Fruit fly (Drosophila melanogaster) whole organism, embryonic: ENCODE data around the gene CG10353.

Source experiments
- Ada2b ChIP-seq: fragments of 200-800 bp; sonication (Bioruptor generic); IDR thresholded peaks from 2 replicates; pipeline ENCODE4 v1.3.6; 2022; ENCODE audit warnings: missing biosample characterization, missing genetic modification characterization
- BtbVII ChIP-seq: fragments of 200-800 bp; sonication (Bioruptor generic); optimal IDR thresholded peaks from 3 replicates; lab custom pipeline; 2017; ENCODE audit warnings: missing biosample characterization, mild to moderate bottlenecking, missing genetic modification characterization
- CG1024 ChIP-seq: fragments of 200-800 bp; sonication (Bioruptor generic); IDR thresholded peaks from 2 replicates; pipeline ENCODE4 v1.3.6; 2022; ENCODE audit warnings: missing biosample characterization, missing genetic modification characterization
- CG1233 ChIP-seq: fragments of 200-800 bp; sonication (Bioruptor generic); optimal IDR thresholded peaks from 4 replicates; lab custom pipeline; 2018; ENCODE audit warnings: missing biosample characterization, mild to moderate bottlenecking, missing genetic modification characterization
- CG12942 ChIP-seq: fragments of 200-800 bp; sonication (Bioruptor generic); optimal IDR thresholded peaks from 3 replicates; lab custom pipeline; 2016; ENCODE audit warnings: missing biosample characterization, missing genetic modification characterization
- CG14667 ChIP-seq: fragments of 200-800 bp; sonication (Bioruptor generic); IDR thresholded peaks from 2 replicates; pipeline ENCODE4 v1.3.6; 2022; ENCODE audit warnings: missing biosample characterization, missing genetic modification characterization
- CG15011 ChIP-seq: fragments of 200-800 bp; sonication (Bioruptor generic); optimal IDR thresholded peaks from 3 replicates; lab custom pipeline; 2018; ENCODE audit warnings: missing biosample characterization, mild to moderate bottlenecking, missing genetic modification characterization
- CG1792 ChIP-seq: fragments of 200-800 bp; sonication (Bioruptor generic); optimal IDR thresholded peaks from 2 replicates; lab custom pipeline; 2016; ENCODE audit warnings: missing biosample characterization, missing genetic modification characterization
- CG2678 ChIP-seq: fragments of 200-800 bp; sonication (Bioruptor generic); optimal IDR thresholded peaks from 3 replicates; lab custom pipeline; 2019; ENCODE audit warnings: missing biosample characterization, mild to moderate bottlenecking, missing genetic modification characterization, moderate library complexity
- CG31365 ChIP-seq: fragments of 200-800 bp; sonication (Bioruptor generic); optimal IDR thresholded peaks from 2 replicates; lab custom pipeline; 2018; ENCODE audit warnings: missing biosample characterization, mild to moderate bottlenecking, missing genetic modification characterization
- CG32532 ChIP-seq: fragments of 200-800 bp; sonication (Bioruptor generic); IDR thresholded peaks from 2 replicates; pipeline ENCODE4 v1.3.6; 2022; ENCODE audit warnings: missing biosample characterization, missing genetic modification characterization
- CG4730 ChIP-seq: fragments of 200-800 bp; sonication (Bioruptor generic); IDR thresholded peaks from 2 replicates; pipeline ENCODE4 v1.3.6; 2022; ENCODE audit warnings: missing biosample characterization, missing genetic modification characterization
- CG6813 ChIP-seq: fragments of 200-800 bp; sonication (Bioruptor generic); optimal IDR thresholded peaks from 2 replicates; lab custom pipeline; 2017; ENCODE audit warnings: missing biosample characterization, missing genetic modification characterization, mild to moderate bottlenecking, moderate library complexity, missing genetic modification reagents
- CG7928 ChIP-seq: fragments of 200-800 bp; sonication (Bioruptor generic); optimal IDR thresholded peaks from 2 replicates; lab custom pipeline; 2017; ENCODE audit warnings: missing biosample characterization, mild to moderate bottlenecking, missing genetic modification characterization
- CG8290 ChIP-seq, 3 experiments: fragments of 200-800 bp; sonication (Bioruptor generic); optimal IDR thresholded peaks; 2 replicates each; lab custom pipeline; 2016 to 2019; ENCODE audit warnings: missing biosample characterization in 3 of 3, missing genetic modification characterization in 3 of 3, mild to moderate bottlenecking in 2 of 3, moderate library complexity in 1 of 3
- CG8478 ChIP-seq: fragments of >200 bp; optimal IDR thresholded peaks from 2 replicates; lab custom pipeline; 2018
- D19B ChIP-seq: fragments of 200-800 bp; sonication (Bioruptor generic); optimal IDR thresholded peaks from 2 replicates; lab custom pipeline; 2017; ENCODE audit warnings: missing biosample characterization, mild to moderate bottlenecking, missing genetic modification characterization
- Dip3 ChIP-seq: fragments of 200-800 bp; sonication (Bioruptor generic); optimal IDR thresholded peaks from 3 replicates; lab custom pipeline; 2016; ENCODE audit warnings: missing biosample characterization, missing genetic modification characterization
- H2.0 ChIP-seq: fragments of 200-800 bp; sonication (Bioruptor generic); IDR thresholded peaks from 2 replicates; pipeline ENCODE4 v1.3.6; 2022; ENCODE audit warnings: missing biosample characterization, missing genetic modification characterization
- Med ChIP-seq: fragments of 200-800 bp; sonication (Bioruptor generic); peaks from one replicate; lab custom pipeline; 2016; ENCODE audit warnings: missing biosample characterization, missing genetic modification characterization, mild to moderate bottlenecking, inconsistent platforms, moderate library complexity
- Myb ChIP-seq: fragments of 200-800 bp; sonication (Bioruptor generic); optimal IDR thresholded peaks from 2 replicates; lab custom pipeline; 2016; ENCODE audit warnings: missing biosample characterization, missing genetic modification characterization
- Oaz ChIP-seq: fragments of 200-800 bp; sonication (Bioruptor generic); IDR thresholded peaks from 2 replicates; pipeline ENCODE4 v1.3.6; 2022; ENCODE audit warnings: missing biosample characterization, missing genetic modification characterization
- Oli ChIP-seq: fragments of 200-800 bp; sonication (Bioruptor generic); optimal IDR thresholded peaks from 2 replicates; lab custom pipeline; 2018; ENCODE audit warnings: missing biosample characterization, mild to moderate bottlenecking, missing genetic modification characterization, moderate library complexity
- Ssrp ChIP-seq: fragments of 200-800 bp; sonication (Bioruptor generic); optimal IDR thresholded peaks from 2 replicates; lab custom pipeline; 2018; ENCODE audit warnings: missing biosample characterization, mild to moderate bottlenecking, missing genetic modification characterization, moderate library complexity
- Taf1 ChIP-seq: fragments of 200-800 bp; sonication (Bioruptor generic); IDR thresholded peaks from 2 replicates; pipeline ENCODE4 v1.3.6; 2022; ENCODE audit warnings: missing biosample characterization, missing genetic modification characterization
- Trl ChIP-seq, 3 experiments: fragments of >200 bp in 2 of 3; fragments of 200-800 bp in 1 of 3; sonication (Bioruptor generic) in 1 of 3; optimal IDR thresholded peaks; 2 replicates in 1 of 3; 3 replicates in 2 of 3; lab custom pipeline; 2016 to 2017; ENCODE audit warnings: missing biosample characterization in 1 of 3, missing genetic modification characterization in 1 of 3
- Xbp1 ChIP-seq: fragments of 200-800 bp; sonication (Bioruptor generic); optimal IDR thresholded peaks from 3 replicates; lab custom pipeline; 2016; ENCODE audit warnings: missing biosample characterization, mild to moderate bottlenecking, missing genetic modification characterization
- YL-1 ChIP-seq: fragments of 200-800 bp; sonication (Bioruptor generic); optimal IDR thresholded peaks from 3 replicates; lab custom pipeline; 2017; ENCODE audit warnings: missing biosample characterization, mild to moderate bottlenecking, missing genetic modification characterization
- ash1 ChIP-seq: fragments of 200-800 bp; sonication (Bioruptor generic); optimal IDR thresholded peaks from 2 replicates; lab custom pipeline; 2018; ENCODE audit warnings: missing biosample characterization, mild to moderate bottlenecking, missing genetic modification characterization
- crc ChIP-seq: fragments of 200-800 bp; sonication (Bioruptor generic); optimal IDR thresholded peaks from 2 replicates; lab custom pipeline; 2016; ENCODE audit warnings: missing biosample characterization, missing genetic modification characterization
- crp ChIP-seq, 2 experiments: fragments of 200-800 bp; sonication (Bioruptor generic); optimal IDR thresholded peaks; 2 replicates in 1 of 2; 3 replicates in 1 of 2; lab custom pipeline; 2017; ENCODE audit warnings: missing biosample characterization in 2 of 2, missing genetic modification characterization in 2 of 2, mild to moderate bottlenecking in 1 of 2, moderate library complexity in 1 of 2
- eve ChIP-seq, 2 experiments: fragments of >200 bp; optimal IDR thresholded peaks; 2 replicates each; lab custom pipeline; 2017; ENCODE audit warnings: missing biosample characterization in 2 of 2, missing genetic modification characterization in 2 of 2
- grn ChIP-seq: fragments of 200-800 bp; sonication (Bioruptor generic); optimal IDR thresholded peaks from 3 replicates; lab custom pipeline; 2017; ENCODE audit warnings: missing biosample characterization, missing genetic modification characterization
- inv ChIP-seq: fragments of 200-800 bp; sonication (Bioruptor generic); IDR thresholded peaks from 2 replicates; pipeline ENCODE4 v1.3.6; 2022; ENCODE audit warnings: missing biosample characterization, missing genetic modification characterization; ENCODE audit not compliant: partially characterized antibody
- jumu ChIP-seq: fragments of 200-800 bp; sonication (Bioruptor generic); optimal IDR thresholded peaks from 3 replicates; lab custom pipeline; 2016; ENCODE audit warnings: missing biosample characterization, missing genetic modification characterization
- kah ChIP-seq: fragments of 200-800 bp; sonication (Bioruptor generic); optimal IDR thresholded peaks from 2 replicates; lab custom pipeline; 2018; ENCODE audit warnings: missing biosample characterization, mild to moderate bottlenecking, missing genetic modification characterization
- ken ChIP-seq: fragments of 200-800 bp; sonication (Bioruptor generic); IDR thresholded peaks from 3 replicates; pipeline ENCODE4 v1.3.6; 2022; ENCODE audit warnings: missing biosample characterization, missing genetic modification characterization
- lilli ChIP-seq: fragments of 200-800 bp; sonication (Bioruptor generic); optimal IDR thresholded peaks from 3 replicates; lab custom pipeline; 2016; ENCODE audit warnings: missing biosample characterization, missing genetic modification characterization
- mam ChIP-seq: fragments of 200-800 bp; sonication (Bioruptor generic); optimal IDR thresholded peaks from 3 replicates; lab custom pipeline; 2016; ENCODE audit warnings: missing biosample characterization, missing genetic modification characterization
- oc ChIP-seq: fragments of 200-800 bp; sonication (Bioruptor generic); optimal IDR thresholded peaks from 2 replicates; lab custom pipeline; 2018; ENCODE audit warnings: missing biosample characterization, mild to moderate bottlenecking, missing genetic modification characterization, moderate library complexity
- org-1 ChIP-seq: fragments of 200-800 bp; sonication (Bioruptor generic); optimal IDR thresholded peaks from 2 replicates; lab custom pipeline; 2017; ENCODE audit warnings: missing biosample characterization, missing genetic modification characterization
- pros ChIP-seq: fragments of 200-800 bp; sonication (Bioruptor generic); optimal IDR thresholded peaks from 3 replicates; lab custom pipeline; 2019; ENCODE audit warnings: missing biosample characterization, mild to moderate bottlenecking, missing genetic modification characterization, moderate library complexity
- pum ChIP-seq: fragments of 200-800 bp; sonication (Bioruptor generic); optimal IDR thresholded peaks from 2 replicates; lab custom pipeline; 2016; ENCODE audit warnings: missing biosample characterization, missing genetic modification characterization
- slbo ChIP-seq: fragments of 200-800 bp; sonication (Bioruptor generic); IDR thresholded peaks from 2 replicates; pipeline ENCODE4 v1.3.6; 2022; ENCODE audit warnings: missing biosample characterization, missing genetic modification characterization
- ttk ChIP-seq: fragments of 200-800 bp; sonication (Bioruptor generic); IDR thresholded peaks from 2 replicates; pipeline ENCODE4 v2.1.2; 2022; ENCODE audit warnings: missing biosample characterization, missing genetic modification characterization
- tup ChIP-seq: fragments of 200-800 bp; sonication (Bioruptor generic); optimal IDR thresholded peaks from 2 replicates; lab custom pipeline; 2016; ENCODE audit warnings: missing biosample characterization, mild to moderate bottlenecking, missing genetic modification characterization, moderate library complexity
- twi ChIP-seq: fragments of 200-800 bp; optimal IDR thresholded peaks from 2 replicates; lab custom pipeline; 2019; ENCODE audit warnings: missing biosample characterization, mild to moderate bottlenecking, missing genetic modification characterization, moderate library complexity
- wdn ChIP-seq: fragments of 200-800 bp; sonication (Bioruptor generic); IDR thresholded peaks from 2 replicates; pipeline ENCODE4 v1.3.6; 2022; ENCODE audit warnings: missing biosample characterization, missing genetic modification characterization

CG10353 gene

DNA sequence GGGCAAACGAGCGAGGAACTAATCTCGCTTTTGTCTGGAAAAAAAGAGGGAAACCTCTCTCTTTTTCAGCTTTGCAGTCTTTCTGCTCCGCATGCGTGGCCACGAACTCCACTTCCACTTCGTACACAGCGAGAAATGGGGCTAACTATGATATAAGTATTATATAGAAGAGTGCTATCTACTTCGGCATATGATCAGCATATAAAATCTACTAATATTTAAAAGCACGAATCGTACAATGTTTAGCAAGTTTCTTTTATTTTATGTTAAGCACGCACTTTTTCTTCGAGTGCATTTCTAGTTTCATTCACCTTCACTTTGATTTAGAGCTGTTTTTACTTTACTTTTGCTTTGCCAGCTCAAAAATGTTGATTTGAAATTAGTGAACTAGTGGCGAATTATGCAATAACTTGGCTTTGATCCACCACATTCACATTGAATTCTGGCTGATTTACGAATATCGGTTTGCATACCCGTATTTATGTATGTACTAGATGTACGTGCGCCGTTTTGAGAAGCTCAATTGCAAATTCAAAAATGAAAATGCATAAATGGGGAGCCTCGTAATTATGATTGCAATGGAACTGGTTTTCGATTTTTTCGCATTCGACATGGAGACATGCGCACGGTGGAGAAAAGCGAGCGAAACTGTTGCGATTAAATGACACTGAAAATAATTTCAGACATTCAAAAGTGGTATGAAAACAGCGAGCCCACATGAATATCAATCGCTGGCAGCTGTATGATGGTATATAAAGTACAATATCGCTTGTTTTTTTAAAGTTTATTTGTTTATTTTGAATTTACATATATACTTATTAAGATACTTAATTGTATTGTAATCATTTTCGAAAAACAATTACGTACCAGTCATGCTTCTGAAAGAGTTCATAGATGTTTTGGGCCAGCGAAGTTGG lies 29.2 kb downstream of the CG10353 start (continued):
- TF ChIP-seq Trl (optimal IDR thresholded peaks at IDR 0.05; lab: Kevin White, UChicago) (no peak), Trl (GFP tag; optimal IDR thresholded peaks at IDR 0.05; lab: Kevin White, UChicago) (peak; percentile 67), Taf1 (GFP tag; lab: Robert Waterston, UW) (no peak; the same call in 1 of the 2 replicates), CG7928 (GFP tag; lab: Kevin White, UChicago) (peak; percentile 36), CG4730 (GFP tag; lab: Robert Waterston, UW) (peak; percentile 79), pum (GFP tag; lab: Kevin White, UChicago) (peak; percentile 82), Myb (GFP tag; lab: Kevin White, UChicago) (no peak), YL-1 (no peak), pros (GFP tag; lab: Kevin White, UChicago) (no peak), Ssrp (peak; percentile 74), CG8478 (lab: Kevin White, UChicago) (no peak), tup (GFP tag; lab: Kevin White, UChicago) (no peak), twi (tag; lab: Kevin White, UChicago) (peak; percentile 32), org-1 (peak; percentile 66), CG32532 (GFP tag; lab: Robert Waterston, UW) (peak; percentile 84), BtbVII (GFP tag; lab: Kevin White, UChicago) (peak; percentile 10), ttk (GFP tag; lab: Robert Waterston, UW) (peak; percentile 84), CG31365 (tag; lab: Kevin White, UChicago) (peak; percentile 16), ash1 (GFP tag; lab: Kevin White, UChicago) (no peak), CG15011 (GFP tag; lab: Kevin White, UChicago) (peak; percentile 14), ken (GFP tag; lab: Robert Waterston, UW) (peak; percentile 68; the same call in 1 of the 3 replicates), CG6813 (GFP tag; lab: Kevin White, UChicago) (peak; percentile 26), H2.0 (GFP tag; lab: Robert Waterston, UW) (peak; percentile 69), eve (GFP tag; optimal IDR thresholded peaks at IDR 0.05; lab: Kevin White, UChicago) (no peak), CG1233 (GFP tag; lab: Kevin White, UChicago) (peak; percentile 89), kah (GFP tag; lab: Kevin White, UChicago) (peak; percentile 49), mam (GFP tag; lab: Kevin White, UChicago) (peak; percentile 78), CG2678 (tag; lab: Kevin White, UChicago) (peak; percentile 86), D19B (GFP tag; lab: Kevin White, UChicago) (no peak), lilli (GFP tag; lab: Kevin White, UChicago) (peak; percentile 85), Ada2b (GFP tag; lab: Robert Waterston, UW) (peak; percentile 71), CG1792 (GFP tag; lab: Kevin White, UChicago) (no peak), Xbp1 (peak; percentile 62), grn (GFP tag; lab: Kevin White, UChicago) (peak; percentile 22), Med (GFP tag; lab: Kevin White, UChicago) (peak; percentile 97), inv (no peak), slbo (GFP tag; lab: Robert Waterston, UW) (peak; percentile 63), crp (GFP tag; optimal IDR thresholded peaks at IDR 0.05; lab: Kevin White, UChicago) (no peak), CG12942 (GFP tag; lab: Kevin White, UChicago) (peak; percentile 46), Dip3 (peak; percentile 28), oc (tag; lab: Kevin White, UChicago) (peak; percentile 66), CG14667 (GFP tag; lab: Robert Waterston, UW) (peak; percentile 73), crc (GFP tag; lab: Kevin White, UChicago) (peak; percentile 78), Oli (tag; lab: Kevin White, UChicago) (peak; percentile 71), wdn (GFP tag; lab: Robert Waterston, UW) (no peak), Oaz (peak; percentile 70), CG8290 (GFP tag; optimal IDR thresholded peaks at IDR 0.05; lab: Kevin White, UChicago) (peak; percentile 62), CG8290 (tag; optimal IDR thresholded peaks at IDR 0.05; lab: Kevin White, UChicago) (no peak), CG1024 (GFP tag; lab: Robert Waterston, UW) (0 out of 2 replicates have a peak, but pooled peaks have one; percentile 40), jumu (GFP tag; lab: Kevin White, UChicago) (peak; percentile 64)
